Fruit fly (Drosophila melanogaster) whole organism, embryonic: Measurements from ENCODE around the gene CG46310.

ENCODE experiments used
- Aef1 ChIP-seq: fragments of 200-800 bp; sonication (Bioruptor generic); IDR thresholded peaks from 3 replicates; pipeline ENCODE4 v1.3.6; 2022; ENCODE audit warnings: missing biosample characterization, missing genetic modification characterization
- Antp ChIP-seq: fragments of 200-800 bp; sonication (Bioruptor generic); optimal IDR thresholded peaks from 3 replicates; lab custom pipeline; 2016; ENCODE audit warnings: missing biosample characterization, missing genetic modification characterization
- Atf3 ChIP-seq: fragments of 200-800 bp; sonication (Bioruptor generic); optimal IDR thresholded peaks from 3 replicates; lab custom pipeline; 2016; ENCODE audit warnings: missing biosample characterization, missing genetic modification characterization
- BtbVII ChIP-seq: fragments of 200-800 bp; sonication (Bioruptor generic); optimal IDR thresholded peaks from 3 replicates; lab custom pipeline; 2017; ENCODE audit warnings: missing biosample characterization, mild to moderate bottlenecking, missing genetic modification characterization
- CG10321 ChIP-seq: fragments of 200-800 bp; sonication (Bioruptor generic); IDR thresholded peaks from 2 replicates; pipeline ENCODE4 v1.3.6; 2022; ENCODE audit warnings: missing biosample characterization, missing genetic modification characterization
- CG10543 ChIP-seq: fragments of 200-800 bp; sonication (Bioruptor generic); optimal IDR thresholded peaks from 3 replicates; lab custom pipeline; 2017; ENCODE audit warnings: missing biosample characterization, mild to moderate bottlenecking, missing genetic modification characterization, moderate library complexity
- CG14860 ChIP-seq: fragments of 200-800 bp; sonication (Bioruptor generic); IDR thresholded peaks from 3 replicates; pipeline ENCODE4 v1.3.6; 2022; ENCODE audit warnings: missing biosample characterization, missing genetic modification characterization; ENCODE audit not compliant: partially characterized antibody
- CG1529 ChIP-seq: fragments of 200-800 bp; sonication (Bioruptor generic); optimal IDR thresholded peaks from 3 replicates; lab custom pipeline; 2018; ENCODE audit warnings: missing biosample characterization, missing genetic modification characterization
- CG30020 ChIP-seq: fragments of 200-800 bp; optimal IDR thresholded peaks from 2 replicates; lab custom pipeline; 2019; ENCODE audit warnings: missing biosample characterization, mild to moderate bottlenecking, missing genetic modification characterization, moderate library complexity
- CG34224 ChIP-seq: fragments of 200-800 bp; sonication (Bioruptor generic); IDR thresholded peaks from 3 replicates; pipeline ENCODE4 v1.3.6; 2022; ENCODE audit warnings: missing biosample characterization, missing genetic modification characterization; ENCODE audit not compliant: partially characterized antibody
- CG4282 ChIP-seq: fragments of 200-800 bp; sonication (Bioruptor generic); optimal IDR thresholded peaks from 2 replicates; lab custom pipeline; 2016; ENCODE audit warnings: missing biosample characterization, missing genetic modification characterization
- CG6272 ChIP-seq: fragments of 200-800 bp; sonication (Bioruptor generic); IDR thresholded peaks from 2 replicates; pipeline ENCODE4 v1.3.6; 2022; ENCODE audit warnings: missing biosample characterization, missing genetic modification characterization
- CG8388 ChIP-seq: fragments of 200-800 bp; sonication (Bioruptor generic); optimal IDR thresholded peaks from 2 replicates; lab custom pipeline; 2019; ENCODE audit warnings: missing biosample characterization, mild to moderate bottlenecking, missing genetic modification characterization, moderate library complexity
- CG9727 ChIP-seq: fragments of 200-800 bp; sonication (Bioruptor generic); optimal IDR thresholded peaks from 3 replicates; lab custom pipeline; 2017; ENCODE audit warnings: missing biosample characterization, mild to moderate bottlenecking, missing genetic modification characterization
- Camta ChIP-seq: fragments of 200-800 bp; sonication (Bioruptor generic); optimal IDR thresholded peaks from 2 replicates; lab custom pipeline; 2016; ENCODE audit warnings: missing biosample characterization, missing genetic modification characterization
- D ChIP-seq, 2 experiments: fragments of 200-800 bp in 1 of 2; fragments of >200 bp in 1 of 2; sonication (Bioruptor generic) in 1 of 2; optimal IDR thresholded peaks; 2 replicates in 1 of 2; 3 replicates in 1 of 2; lab custom pipeline; 2017; ENCODE audit warnings: mild to moderate bottlenecking in 1 of 2, missing biosample characterization in 1 of 2, missing genetic modification characterization in 1 of 2, missing genetic modification reagents in 1 of 2
- Deaf1 ChIP-seq: fragments of 200-800 bp; optimal IDR thresholded peaks from 3 replicates; lab custom pipeline; 2019; ENCODE audit warnings: missing biosample characterization, mild to moderate bottlenecking, missing genetic modification characterization, moderate library complexity
- Dek ChIP-seq: fragments of 200-800 bp; sonication (Bioruptor generic); optimal IDR thresholded peaks from 3 replicates; lab custom pipeline; 2019; ENCODE audit warnings: missing biosample characterization, mild to moderate bottlenecking, missing genetic modification characterization, moderate library complexity
- Hey ChIP-seq: fragments of 200-800 bp; sonication (Bioruptor generic); optimal IDR thresholded peaks from 3 replicates; lab custom pipeline; 2018; ENCODE audit warnings: missing biosample characterization, mild to moderate bottlenecking, missing genetic modification characterization
- Hmx ChIP-seq: fragments of 200-800 bp; sonication (Bioruptor generic); optimal IDR thresholded peaks from 2 replicates; lab custom pipeline; 2016; ENCODE audit warnings: missing biosample characterization, missing genetic modification characterization
- Hr51 ChIP-seq, 2 experiments: fragments of 200-800 bp; sonication (Bioruptor generic); optimal IDR thresholded peaks; 2 replicates in 1 of 2; 3 replicates in 1 of 2; lab custom pipeline; 2016 to 2018; ENCODE audit warnings: missing biosample characterization in 2 of 2, missing genetic modification characterization in 2 of 2, mild to moderate bottlenecking in 1 of 2, moderate library complexity in 1 of 2
- NK7.1 ChIP-seq: fragments of 200-800 bp; sonication (Bioruptor generic); optimal IDR thresholded peaks from 3 replicates; lab custom pipeline; 2016; ENCODE audit warnings: missing biosample characterization, missing genetic modification characterization
- Neu2 ChIP-seq: fragments of 200-800 bp; sonication (Bioruptor generic); optimal IDR thresholded peaks from 3 replicates; lab custom pipeline; 2016; ENCODE audit warnings: missing biosample characterization, missing genetic modification characterization, borderline replicate concordance
- Oaz ChIP-seq: fragments of 200-800 bp; sonication (Bioruptor generic); IDR thresholded peaks from 2 replicates; pipeline ENCODE4 v1.3.6; 2022; ENCODE audit warnings: missing biosample characterization, missing genetic modification characterization
- PHDP ChIP-seq: fragments of 200-800 bp; sonication (Bioruptor generic); optimal IDR thresholded peaks from 3 replicates; lab custom pipeline; 2018; ENCODE audit warnings: missing biosample characterization, mild to moderate bottlenecking, missing genetic modification characterization, moderate library complexity
- Six4 ChIP-seq: fragments of 200-800 bp; sonication (Bioruptor generic); optimal IDR thresholded peaks from 2 replicates; lab custom pipeline; 2016; ENCODE audit warnings: missing biosample characterization, missing genetic modification characterization
- abd-A ChIP-seq: fragments of 200-800 bp; sonication (Bioruptor generic); optimal IDR thresholded peaks from 3 replicates; lab custom pipeline; 2019; ENCODE audit warnings: missing biosample characterization, mild to moderate bottlenecking, missing genetic modification characterization, moderate library complexity
- bcd ChIP-seq: fragments of 200-800 bp; sonication (Bioruptor generic); optimal IDR thresholded peaks from 2 replicates; lab custom pipeline; 2017; ENCODE audit warnings: missing biosample characterization, mild to moderate bottlenecking, missing genetic modification characterization
- bowl ChIP-seq: fragments of 200-800 bp; sonication (Bioruptor generic); IDR thresholded peaks from 2 replicates; pipeline ENCODE4 v1.3.6; 2022; ENCODE audit warnings: missing biosample characterization, missing genetic modification characterization
- cas ChIP-seq: fragments of 200-800 bp; sonication (Bioruptor generic); IDR thresholded peaks from 2 replicates; pipeline ENCODE4 v1.3.6; 2022; ENCODE audit warnings: missing biosample characterization, missing genetic modification characterization
- da ChIP-seq: fragments of 200-800 bp; sonication (Bioruptor generic); optimal IDR thresholded peaks from 2 replicates; lab custom pipeline; 2016; ENCODE audit warnings: missing biosample characterization, missing genetic modification characterization
- dimm ChIP-seq: fragments of 200-800 bp; sonication (Bioruptor generic); IDR thresholded peaks from 2 replicates; pipeline ENCODE4 v1.3.6; 2022; ENCODE audit warnings: missing biosample characterization, missing genetic modification characterization
- dmrt99B ChIP-seq: fragments of 200-800 bp; sonication (Bioruptor generic); optimal IDR thresholded peaks from 2 replicates; lab custom pipeline; 2018; ENCODE audit warnings: missing biosample characterization, mild to moderate bottlenecking, missing genetic modification characterization, moderate library complexity
- en ChIP-seq: fragments of 200-800 bp; sonication (Bioruptor generic); optimal IDR thresholded peaks from 2 replicates; lab custom pipeline; 2016; ENCODE audit warnings: missing biosample characterization, missing genetic modification characterization
- eyg ChIP-seq: fragments of 200-800 bp; sonication (Bioruptor generic); optimal IDR thresholded peaks from 3 replicates; lab custom pipeline; 2016; ENCODE audit warnings: missing biosample characterization, missing genetic modification characterization
- fd96Cb ChIP-seq: fragments of 200-800 bp; sonication (Bioruptor generic); optimal IDR thresholded peaks from 2 replicates; lab custom pipeline; 2018; ENCODE audit warnings: missing biosample characterization, mild to moderate bottlenecking, missing genetic modification characterization, moderate library complexity
- hkb ChIP-seq, 2 experiments: fragments of 200-800 bp in 1 of 2; fragments of >200 bp in 1 of 2; sonication (Bioruptor generic) in 1 of 2; IDR thresholded peaks in 1 of 2; optimal IDR thresholded peaks in 1 of 2; 2 replicates each; pipeline versions ENCODE4 v1.3.6 to Lab custom; 2017 to 2022; ENCODE audit warnings: missing biosample characterization in 1 of 2, missing genetic modification characterization in 1 of 2
- jumu ChIP-seq: fragments of 200-800 bp; sonication (Bioruptor generic); optimal IDR thresholded peaks from 3 replicates; lab custom pipeline; 2016; ENCODE audit warnings: missing biosample characterization, missing genetic modification characterization
- mirr ChIP-seq: fragments of 200-800 bp; sonication (Bioruptor generic); optimal IDR thresholded peaks from 3 replicates; lab custom pipeline; 2018; ENCODE audit warnings: missing biosample characterization, mild to moderate bottlenecking, missing genetic modification characterization
- oc ChIP-seq: fragments of 200-800 bp; sonication (Bioruptor generic); optimal IDR thresholded peaks from 2 replicates; lab custom pipeline; 2018; ENCODE audit warnings: missing biosample characterization, mild to moderate bottlenecking, missing genetic modification characterization, moderate library complexity
- pita ChIP-seq: fragments of 200-800 bp; sonication (Bioruptor generic); optimal IDR thresholded peaks from 2 replicates; lab custom pipeline; 2017; ENCODE audit warnings: missing biosample characterization, mild to moderate bottlenecking, missing genetic modification characterization
- psq ChIP-seq: fragments of 200-800 bp; sonication (Bioruptor generic); optimal IDR thresholded peaks from 2 replicates; lab custom pipeline; 2017; ENCODE audit warnings: missing biosample characterization, missing genetic modification characterization
- pum ChIP-seq: fragments of 200-800 bp; sonication (Bioruptor generic); optimal IDR thresholded peaks from 2 replicates; lab custom pipeline; 2016; ENCODE audit warnings: missing biosample characterization, missing genetic modification characterization
- ranshi ChIP-seq: fragments of 200-800 bp; sonication (Bioruptor generic); IDR thresholded peaks from 2 replicates; pipeline ENCODE4 v1.3.6; 2022; ENCODE audit warnings: missing biosample characterization, missing genetic modification characterization
- salm ChIP-seq: fragments of 200-800 bp; sonication (Bioruptor generic); optimal IDR thresholded peaks from 2 replicates; lab custom pipeline; 2018; ENCODE audit warnings: missing biosample characterization, mild to moderate bottlenecking, missing genetic modification characterization
- tio ChIP-seq: fragments of 200-800 bp; sonication (Bioruptor generic); optimal IDR thresholded peaks from 2 replicates; lab custom pipeline; 2017; ENCODE audit warnings: missing biosample characterization, missing genetic modification characterization, inconsistent platforms
- trem ChIP-seq: fragments of 200-800 bp; optimal IDR thresholded peaks from 3 replicates; lab custom pipeline; 2019; ENCODE audit warnings: missing biosample characterization, mild to moderate bottlenecking, missing genetic modification characterization, moderate library complexity
- yki ChIP-seq: fragments of >200 bp; optimal IDR thresholded peaks from 3 replicates; lab custom pipeline; 2018
- z ChIP-seq: fragments of 200-800 bp; sonication (Bioruptor generic); IDR thresholded peaks from 3 replicates; pipeline ENCODE4 v1.3.6; 2022; ENCODE audit warnings: missing biosample characterization, missing genetic modification characterization
- zfh1 ChIP-seq: fragments of 200-800 bp; sonication (Bioruptor generic); IDR thresholded peaks from 3 replicates; pipeline ENCODE4 v1.3.6; 2022; ENCODE audit warnings: missing biosample characterization, missing genetic modification characterization

Gene CG46310

dm6 chr3R:23176445-23177087 is 2.9 kb downstream of the CG46310 start (continued):
- TF ChIP-seq abd-A = no peak
- TF ChIP-seq yki (lab: Kevin White, UChicago) = no peak
- no peak for TF ChIP-seq cas (GFP tag; lab: Robert Waterston, UW)
- TF ChIP-seq bowl (GFP tag; lab: Robert Waterston, UW) = peak; percentile 9; the same call in 1 of the 2 replicates
- no peak for TF ChIP-seq oc (tag; lab: Kevin White, UChicago)
- TF ChIP-seq dmrt99B (tag; lab: Kevin White, UChicago) = no peak
- no peak for TF ChIP-seq Six4
- TF ChIP-seq dimm = no peak
- TF ChIP-seq Atf3 = no peak
- no peak for TF ChIP-seq trem
- no peak for TF ChIP-seq Deaf1 (tag; lab: Kevin White, UChicago)
- no peak for TF ChIP-seq en (GFP tag; lab: Kevin White, UChicago)
- no peak for TF ChIP-seq CG1529 (GFP tag; lab: Kevin White, UChicago)
- peak; percentile 41 for TF ChIP-seq Camta (GFP tag; lab: Kevin White, UChicago)
- TF ChIP-seq jumu (GFP tag; lab: Kevin White, UChicago) = no peak
- TF ChIP-seq PHDP = peak; percentile 50
- no peak for TF ChIP-seq Hr51 (GFP tag; optimal IDR thresholded peaks at IDR 0.05; lab: Kevin White, UChicago)
- no peak for TF ChIP-seq CG34224 (GFP tag; lab: Robert Waterston, UW)
- no peak for TF ChIP-seq salm (tag; lab: Kevin White, UChicago)
- TF ChIP-seq eyg (GFP tag; lab: Kevin White, UChicago) = peak; percentile 71
- no peak for TF ChIP-seq pita (GFP tag; lab: Kevin White, UChicago)
- no peak for TF ChIP-seq psq (GFP tag; lab: Kevin White, UChicago)
- TF ChIP-seq Dek = peak; percentile 20
- TF ChIP-seq pum (GFP tag; lab: Kevin White, UChicago) = no peak
- 0 out of 3 replicates have a peak, but pooled peaks have one; percentile 19 for TF ChIP-seq zfh1 (GFP tag; lab: Robert Waterston, UW)
- no peak for TF ChIP-seq CG8388 (GFP tag; lab: Kevin White, UChicago)
- no peak for TF ChIP-seq D (optimal IDR thresholded peaks at IDR 0.05; lab: Kevin White, UChicago)
- peak; percentile 2 for TF ChIP-seq D (GFP tag; optimal IDR thresholded peaks at IDR 0.05; lab: Kevin White, UChicago)
- TF ChIP-seq CG9727 (GFP tag; lab: Kevin White, UChicago) = peak; percentile 4
- TF ChIP-seq fd96Cb (tag; lab: Kevin White, UChicago) = no peak
- TF ChIP-seq hkb (optimal IDR thresholded peaks at IDR 0.05; lab: Kevin White, UChicago) = no peak
- peak; percentile 49; the same call in 1 of the 2 replicates for TF ChIP-seq hkb (GFP tag; IDR thresholded peaks at IDR 0.05; lab: Robert Waterston, UW)
- no peak for TF ChIP-seq CG6272
- no peak for TF ChIP-seq CG4282 (GFP tag; lab: Kevin White, UChicago)
- peak; percentile 53 for TF ChIP-seq BtbVII (GFP tag; lab: Kevin White, UChicago)
- TF ChIP-seq tio (GFP tag; lab: Kevin White, UChicago) = peak; percentile 28
- no peak for TF ChIP-seq Hmx
- TF ChIP-seq CG10543 = peak; percentile 64
- TF ChIP-seq bcd = peak; percentile 18
- TF ChIP-seq Aef1 (GFP tag; lab: Robert Waterston, UW) = no peak
- 0 out of 2 replicates have a peak, but pooled peaks have one; percentile 18 for TF ChIP-seq Oaz (GFP tag; lab: Robert Waterston, UW)
- TF ChIP-seq Hey (tag; lab: Kevin White, UChicago) = peak; percentile 59
- TF ChIP-seq ranshi (GFP tag; lab: Robert Waterston, UW) = no peak; the same call in 1 of the 2 replicates
- TF ChIP-seq z (GFP tag; lab: Robert Waterston, UW) = no peak
- TF ChIP-seq Neu2 (GFP tag; lab: Kevin White, UChicago) = no peak
- no peak for TF ChIP-seq CG10321 (GFP tag; lab: Robert Waterston, UW)
- no peak for TF ChIP-seq Antp (GFP tag; lab: Kevin White, UChicago)
- peak; percentile 52 for TF ChIP-seq mirr (GFP tag; lab: Kevin White, UChicago)
- no peak for TF ChIP-seq CG14860 (GFP tag; lab: Robert Waterston, UW)
- TF ChIP-seq da (GFP tag; lab: Kevin White, UChicago) = no peak
- no peak for TF ChIP-seq CG30020 (tag; lab: Kevin White, UChicago)
- no peak for TF ChIP-seq NK7.1 (GFP tag; lab: Kevin White, UChicago)
